Fruit fly (Drosophila melanogaster) Kc167 (cell line): ENCODE measurements around the gene CG42263.

ENCODE experiments used
- insv ChIP-seq: fragments of >200 bp; optimal IDR thresholded peaks from 3 replicates; lab custom pipeline; 2018; ENCODE audit warnings: missing external identifiers
- psq ChIP-seq: fragments of >200 bp; optimal IDR thresholded peaks from 2 replicates; lab custom pipeline; 2017; ENCODE audit warnings: missing external identifiers
- ttk ChIP-seq: sonication (Bioruptor generic); optimal IDR thresholded peaks from 2 replicates; lab custom pipeline; 2017; ENCODE audit warnings: missing external identifiers

DNA sequence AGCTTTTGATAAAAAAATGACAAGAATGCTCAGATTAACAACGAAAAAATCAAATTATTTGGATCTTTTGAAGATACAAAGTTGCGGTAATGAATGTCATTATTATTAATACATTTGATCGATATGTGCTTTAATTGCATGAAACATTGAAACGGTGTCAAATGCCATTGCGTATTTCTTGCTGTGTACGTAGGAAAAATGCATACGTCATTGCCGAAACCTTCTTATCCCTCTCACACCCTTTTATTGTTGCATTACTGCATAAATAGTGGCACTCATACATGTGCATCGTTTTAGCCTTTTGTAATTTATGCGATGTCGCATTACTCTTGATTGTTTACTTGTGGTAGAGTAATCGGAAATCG is 47.9 kb downstream of the CG42263 start:
- no peak for TF ChIP-seq psq (lab: Kevin White, UChicago)
- no peak for TF ChIP-seq insv
- no peak for TF ChIP-seq ttk (lab: Kevin White, UChicago)
